Fruit fly (Drosophila melanogaster): ENCODE results near the gene pigeon.
A peak's percentile ranks its signal among the peaks of the same experiment; 100 is the strongest.

The pigeon gene

dm6 chr2L:19136735-19137134, 49.1 kb upstream of the pigeon start (continued):
- TF ChIP-seq salm (tag; optimal IDR thresholded peaks at IDR 0.05) (no peak), pum (GFP tag; optimal IDR thresholded peaks at IDR 0.05) (no peak), C15 (GFP tag; IDR thresholded peaks at IDR 0.05) (no peak), Pdp1 (GFP tag; optimal IDR thresholded peaks at IDR 0.05) (peak in 1 of 2 experiments; percentile 14), lmd (GFP tag; IDR thresholded peaks at IDR 0.05) (no peak), Drgx (GFP tag; IDR thresholded peaks at IDR 0.05) (peak; percentile 49), MBD-R2 (GFP tag; IDR thresholded peaks at IDR 0.05) (no peak), Dip2 (GFP tag; IDR thresholded peaks at IDR 0.05) (no peak), ato (GFP tag; IDR thresholded peaks at IDR 0.05; ENCODE audit: partially characterized antibody) (no peak), CG9932 (GFP tag; IDR thresholded peaks at IDR 0.05) (no peak), NC2β (GFP tag; optimal IDR thresholded peaks at IDR 0.05) (no peak), CG12155 (GFP tag; optimal IDR thresholded peaks at IDR 0.05) (no peak), maf-S (GFP tag; optimal IDR thresholded peaks at IDR 0.05) (no peak)

DNA sequence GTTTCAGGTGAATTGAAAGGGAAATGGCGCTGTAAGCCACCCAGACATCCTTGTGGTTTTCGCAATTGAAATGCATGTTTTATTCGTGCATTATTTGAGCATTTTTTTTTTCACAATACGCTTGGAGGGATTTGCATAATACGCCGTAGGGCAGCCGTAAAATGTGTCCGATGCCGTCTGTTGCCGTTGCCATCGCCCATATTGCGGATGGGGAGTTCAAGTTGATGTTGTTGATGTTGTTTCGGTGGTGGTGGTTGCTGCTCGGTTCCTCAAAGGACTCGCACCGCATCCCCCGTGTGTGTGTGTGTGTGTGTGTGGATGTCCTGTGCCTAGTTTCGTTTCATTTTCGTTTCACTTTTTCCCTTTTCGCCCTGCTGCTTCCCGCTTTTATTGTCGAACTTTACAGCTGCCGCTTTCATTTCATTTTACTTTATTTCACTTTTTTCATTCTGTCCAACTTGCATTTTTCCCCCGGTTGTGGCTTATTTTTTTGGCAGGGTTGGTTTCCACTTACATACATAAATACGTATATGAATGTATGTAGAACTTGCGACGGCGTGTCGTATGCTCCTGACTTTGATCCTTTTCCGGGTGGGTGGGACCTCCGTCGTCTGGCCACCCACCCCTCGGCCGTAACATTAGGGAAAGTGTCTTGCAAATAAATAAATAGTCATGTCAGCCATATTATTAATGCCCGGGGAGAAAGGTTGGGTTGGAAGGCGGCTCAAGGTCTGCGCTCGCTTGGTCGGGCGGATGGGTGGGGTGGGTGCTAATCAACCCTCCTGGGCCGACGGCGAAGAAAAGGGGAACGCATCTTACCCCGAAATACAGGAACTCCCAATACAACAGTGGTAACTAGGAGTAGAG, 48.1 kb upstream of the pigeon start:
- no peak for TF ChIP-seq CG11085 (GFP tag; IDR thresholded peaks at IDR 0.05)
- no peak for TF ChIP-seq CG7839 (tag; optimal IDR thresholded peaks at IDR 0.05)
- peak; percentile 20 for TF ChIP-seq kni (GFP tag; optimal IDR thresholded peaks at IDR 0.05)
- 0 out of 3 replicates have a peak, but pooled peaks have one; percentile 11 for TF ChIP-seq CG11695 (GFP tag; IDR thresholded peaks at IDR 0.05)
- TF ChIP-seq tio (GFP tag; optimal IDR thresholded peaks at IDR 0.05), result no peak
- TF ChIP-seq CG16815 (GFP tag; optimal IDR thresholded peaks at IDR 0.05), result no peak
- no peak for TF ChIP-seq CG18619 (GFP tag; optimal IDR thresholded peaks at IDR 0.05)
- TF ChIP-seq CG12391 (tag; optimal IDR thresholded peaks at IDR 0.05), result no peak
- TF ChIP-seq CG13123 (GFP tag; optimal IDR thresholded peaks at IDR 0.05), result no peak
- TF ChIP-seq eyg (GFP tag; optimal IDR thresholded peaks at IDR 0.05), result no peak
- no peak for TF ChIP-seq CG18011 (GFP tag; optimal IDR thresholded peaks at IDR 0.05)
- no peak for TF ChIP-seq so (GFP tag; IDR thresholded peaks at IDR 0.05)
- TF ChIP-seq CG1832 (GFP tag; optimal IDR thresholded peaks at IDR 0.05), result no peak
- peak; percentile 26; the same call in 1 of the 2 replicates for TF ChIP-seq vvl (GFP tag; IDR thresholded peaks at IDR 0.05)
- TF ChIP-seq CG1024 (GFP tag; IDR thresholded peaks at IDR 0.05), result no peak
- no peak for TF ChIP-seq Chrac-16 (GFP tag; optimal IDR thresholded peaks at IDR 0.05)
- 0 out of 2 replicates have a peak, but pooled peaks have one; percentile 23 for TF ChIP-seq Rx (GFP tag; IDR thresholded peaks at IDR 0.05)
- TF ChIP-seq CG11723 (GFP tag; optimal IDR thresholded peaks at IDR 0.05), result no peak
- no peak for TF ChIP-seq Sin3A (optimal IDR thresholded peaks at IDR 0.05)
- no peak for TF ChIP-seq CG10366 (GFP tag; IDR thresholded peaks at IDR 0.05)
- TF ChIP-seq maf-S (GFP tag; optimal IDR thresholded peaks at IDR 0.05), result no peak
- no peak for TF ChIP-seq chn (GFP tag; optimal IDR thresholded peaks at IDR 0.05)
- no peak for TF ChIP-seq Hr3 (GFP tag; optimal IDR thresholded peaks at IDR 0.05)
- no peak for TF ChIP-seq Stat92E (GFP tag; optimal IDR thresholded peaks at IDR 0.05)
- TF ChIP-seq CG6791 (GFP tag; IDR thresholded peaks at IDR 0.05; ENCODE audit: partially characterized antibody), result no peak
- no peak for TF ChIP-seq fd96Cb (tag; optimal IDR thresholded peaks at IDR 0.05)
- 0 out of 2 replicates have a peak, but pooled peaks have one; percentile 32 for TF ChIP-seq crol (GFP tag; IDR thresholded peaks at IDR 0.05)
- no peak for TF ChIP-seq Ets65A (GFP tag)
- TF ChIP-seq CG1603 (tag; optimal IDR thresholded peaks at IDR 0.05), result no peak
- TF ChIP-seq br (optimal IDR thresholded peaks at IDR 0.05), result no peak
- TF ChIP-seq Optix (GFP tag; IDR thresholded peaks at IDR 0.05), result no peak
- TF ChIP-seq CG30431 (GFP tag; optimal IDR thresholded peaks at IDR 0.05), result no peak
- no peak for TF ChIP-seq pan (optimal IDR thresholded peaks at IDR 0.05)
- TF ChIP-seq pan (GFP tag; optimal IDR thresholded peaks at IDR 0.05 in 1 of 2, IDR thresholded peaks at IDR 0.05 in 1 of 2), result no peak
- TF ChIP-seq gce (GFP tag; IDR thresholded peaks at IDR 0.05), result no peak
- no peak for TF ChIP-seq danr (GFP tag; IDR thresholded peaks at IDR 0.05)
- no peak for TF ChIP-seq jumu (GFP tag; optimal IDR thresholded peaks at IDR 0.05)
- TF ChIP-seq esg (GFP tag; conservative IDR thresholded peaks at IDR 0.05), result no peak
